Fruit fly (Drosophila melanogaster): ENCODE results near the gene Rdl.

Rdl gene

DNA sequence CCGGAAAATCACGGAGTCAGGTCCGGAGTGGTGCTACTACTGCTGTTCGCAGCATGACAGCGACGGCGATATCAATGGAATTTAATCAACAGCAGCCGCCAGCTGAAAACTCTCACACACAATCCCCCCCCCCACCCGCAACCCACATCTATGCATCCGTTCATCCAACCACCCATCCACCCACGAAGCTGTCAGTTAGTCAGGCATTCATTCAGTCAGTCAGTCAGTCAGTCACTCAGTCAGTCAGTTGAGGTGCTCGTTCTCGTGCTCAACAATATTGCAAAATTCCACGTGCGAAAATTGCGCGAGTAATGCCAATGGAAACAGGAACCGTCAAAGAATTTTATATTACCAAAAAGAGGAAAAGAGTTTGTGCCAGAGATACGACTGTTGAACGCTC is 66.3 kb downstream of the Rdl start:
- TF ChIP-seq CG32121 (GFP tag; IDR thresholded peaks at IDR 0.05) (no peak), CG34367 (tag; optimal IDR thresholded peaks at IDR 0.05) (no peak)

DNA sequence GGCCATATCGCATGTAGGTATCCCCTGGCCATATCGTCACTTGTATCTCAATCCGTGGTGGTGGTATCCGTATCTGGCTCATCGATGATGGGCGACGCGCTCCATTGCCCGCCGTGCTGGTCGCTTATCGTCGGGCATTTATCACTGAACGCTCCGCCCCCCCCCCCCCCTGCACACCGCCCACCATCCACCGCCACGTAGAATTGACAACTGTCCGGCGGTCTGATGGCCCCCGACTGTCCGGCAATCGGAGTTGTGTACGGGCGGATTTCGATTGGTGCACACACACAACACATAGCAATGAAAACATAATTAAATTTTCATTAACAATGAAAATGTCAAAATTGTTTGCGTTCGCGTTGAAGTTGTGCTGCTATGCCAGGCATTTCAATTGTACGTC is 67.5 kb downstream of the Rdl start:
- no peak for TF ChIP-seq CG17806 (tag; optimal IDR thresholded peaks at IDR 0.05)
- no peak for TF ChIP-seq CG34367 (tag; optimal IDR thresholded peaks at IDR 0.05)
- TF ChIP-seq Ets98B (GFP tag; IDR thresholded peaks at IDR 0.05), result no peak
- TF ChIP-seq CG9948 (tag; optimal IDR thresholded peaks at IDR 0.05), result no peak
- TF ChIP-seq fd96Ca (GFP tag; IDR thresholded peaks at IDR 0.05), result no peak
- no peak for TF ChIP-seq Snoo (tag; optimal IDR thresholded peaks at IDR 0.05)
- TF ChIP-seq EcR (GFP tag; optimal IDR thresholded peaks at IDR 0.05), result no peak
- no peak for TF ChIP-seq Pif1A (GFP tag; optimal IDR thresholded peaks at IDR 0.05)
- no peak for TF ChIP-seq rn (GFP tag; IDR thresholded peaks at IDR 0.05)
- no peak for TF ChIP-seq CG8159 (tag; optimal IDR thresholded peaks at IDR 0.05)
- TF ChIP-seq Pif1B (GFP tag; optimal IDR thresholded peaks at IDR 0.05), result no peak

DNA sequence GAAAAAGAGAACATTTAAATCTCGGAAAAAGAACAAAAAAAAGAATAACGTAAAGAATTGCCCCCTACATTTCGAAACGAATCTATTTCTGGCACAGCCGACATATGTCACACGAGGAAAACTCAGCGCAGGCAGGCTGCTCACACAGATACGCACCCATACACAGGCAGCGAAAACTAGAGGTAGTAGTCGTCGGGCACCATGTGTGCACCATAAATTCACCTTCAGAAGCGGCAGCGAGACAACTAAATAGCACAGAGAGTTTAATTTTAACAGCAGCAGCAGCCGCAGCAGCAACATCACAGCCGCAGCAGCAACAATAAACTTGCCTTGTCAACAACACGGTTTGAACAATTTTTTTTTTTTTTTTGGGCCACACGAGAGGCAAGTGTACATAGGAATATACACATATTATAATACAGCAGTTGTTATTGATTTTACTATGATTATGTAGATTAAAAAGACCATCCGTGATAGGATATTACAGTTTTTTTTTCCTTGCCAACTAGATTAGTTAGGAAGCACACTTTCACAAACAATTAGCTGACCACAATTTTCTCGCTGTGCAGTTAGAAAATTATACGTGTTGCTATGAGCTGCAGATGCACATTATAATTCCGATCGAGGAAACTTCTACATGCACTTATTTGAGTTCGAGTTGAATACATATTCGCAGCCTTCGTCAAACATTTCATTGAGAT is 68.2 kb downstream of the Rdl start:
- TF ChIP-seq Pif1A (GFP tag; optimal IDR thresholded peaks at IDR 0.05) (peak; percentile 23), EcR (GFP tag; optimal IDR thresholded peaks at IDR 0.05) (no peak)

DNA sequence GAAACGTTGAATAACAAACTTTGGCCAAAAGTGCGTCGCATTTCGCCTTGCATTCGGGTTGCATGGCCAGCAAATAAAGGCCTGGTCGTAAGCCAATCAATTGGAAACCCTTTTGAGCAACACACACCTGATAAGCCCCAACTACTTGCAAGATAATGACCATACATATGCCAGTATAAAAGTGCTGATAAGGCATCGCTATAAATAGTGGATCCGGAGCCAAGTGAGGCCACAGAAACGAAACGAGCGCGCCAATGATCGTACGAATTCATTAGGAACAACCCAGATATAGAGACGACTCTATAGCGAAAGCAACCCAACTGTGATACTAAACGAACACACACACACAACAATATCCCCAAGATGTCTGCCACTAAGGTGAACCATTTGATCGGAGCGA is 85.3 kb downstream of the Rdl start, which contains the start of gene CG13315:
TSS of gene CG13315 (plus strand) at position 230 of the 400 bp plus-strand sequence.
- no peak for TF ChIP-seq D1 (tag; optimal IDR thresholded peaks at IDR 0.05)
- no peak for TF ChIP-seq CG9948 (tag; optimal IDR thresholded peaks at IDR 0.05)
- no peak for TF ChIP-seq Pif1A (GFP tag; optimal IDR thresholded peaks at IDR 0.05)
- TF ChIP-seq CG14655 (GFP tag; optimal IDR thresholded peaks at IDR 0.05), result no peak

All from whole organism, pupa.